Worm (Caenorhabditis elegans) whole organism, mixed stage, embryonic: ENCODE data around the gene srh-88.

Experiments
- M03D4.4 ChIP-seq: sonication (generic microtip); optimal IDR thresholded peaks from 2 replicates; lab custom pipeline; 2017; ENCODE audit warnings: mild to moderate bottlenecking, missing genetic modification characterization, missing compliant biosample characterization
- blmp-1 ChIP-seq: fragments of 150-350 bp; optimal IDR thresholded peaks from 2 replicates; lab custom pipeline; 2014; ENCODE audit warnings: missing biosample characterization, missing genetic modification characterization
- ceh-39 ChIP-seq: fragments of 150-350 bp; optimal IDR thresholded peaks from 2 replicates; lab custom pipeline; 2014; ENCODE audit warnings: missing biosample characterization, missing genetic modification characterization
- ceh-83 ChIP-seq: fragments of 200-800 bp; sonication (Bioruptor generic); optimal IDR thresholded peaks from 2 replicates; lab custom pipeline; 2018; ENCODE audit warnings: mild to moderate bottlenecking, missing genetic modification characterization, missing compliant biosample characterization
- ces-1 ChIP-seq: fragments of 150-350 bp; optimal IDR thresholded peaks from 2 replicates; lab custom pipeline; 2014; ENCODE audit warnings: missing biosample characterization, missing genetic modification reagents, missing genetic modification characterization
- cnd-1 ChIP-seq: fragments of 200-800 bp; sonication (Bioruptor generic); optimal IDR thresholded peaks from 2 replicates; lab custom pipeline; 2018; ENCODE audit warnings: mild to moderate bottlenecking, missing genetic modification characterization, missing compliant biosample characterization
- elt-1 ChIP-seq: sonication (generic microtip); optimal IDR thresholded peaks from 2 replicates; lab custom pipeline; 2017; ENCODE audit warnings: missing genetic modification characterization, mild to moderate bottlenecking, missing compliant biosample characterization, antibody characterized with exemption, moderate library complexity, borderline replicate concordance; ENCODE audit not compliant: insufficient read depth
- elt-3 ChIP-seq: fragments of 150-350 bp; optimal IDR thresholded peaks from 2 replicates; lab custom pipeline; 2014; ENCODE audit warnings: missing biosample characterization, missing genetic modification characterization
- flh-1 ChIP-seq: fragments of 200-800 bp; sonication (Bioruptor generic); optimal IDR thresholded peaks from 2 replicates; lab custom pipeline; 2018; ENCODE audit warnings: mild to moderate bottlenecking, missing genetic modification characterization, moderate library complexity, missing compliant biosample characterization
- ham-2 ChIP-seq: fragments of 200-800 bp; sonication (Bioruptor generic); optimal IDR thresholded peaks from 2 replicates; lab custom pipeline; 2018; ENCODE audit warnings: mild to moderate bottlenecking, missing genetic modification characterization, missing compliant biosample characterization
- hlh-1 ChIP-seq: fragments of 150-350 bp; optimal IDR thresholded peaks from 2 replicates; lab custom pipeline; 2014; ENCODE audit warnings: missing biosample characterization, missing genetic modification reagents, missing genetic modification characterization
- lin-13 ChIP-seq: fragments of 150-350 bp; optimal IDR thresholded peaks from 2 replicates; lab custom pipeline; 2014; ENCODE audit warnings: missing biosample characterization, missing genetic modification characterization
- lin-32 ChIP-seq: fragments of 200-800 bp; sonication (Bioruptor generic); optimal IDR thresholded peaks from 2 replicates; lab custom pipeline; 2018; ENCODE audit warnings: mild to moderate bottlenecking, missing genetic modification characterization, missing compliant biosample characterization
- mab-5 ChIP-seq: fragments of 150-350 bp; optimal IDR thresholded peaks from 2 replicates; lab custom pipeline; 2014; ENCODE audit warnings: missing biosample characterization, missing genetic modification characterization
- nhr-12 ChIP-seq: fragments of 150-350 bp; optimal IDR thresholded peaks from 2 replicates; lab custom pipeline; 2014; ENCODE audit warnings: missing biosample characterization, missing genetic modification characterization
- nhr-2 ChIP-seq: fragments of 150-350 bp; optimal IDR thresholded peaks from 2 replicates; lab custom pipeline; 2014; ENCODE audit warnings: missing biosample characterization, missing genetic modification characterization
- nhr-237 ChIP-seq: fragments of 150-350 bp; optimal IDR thresholded peaks from 2 replicates; lab custom pipeline; 2014; ENCODE audit warnings: missing biosample characterization, missing genetic modification characterization
- nhr-28 ChIP-seq: fragments of 150-350 bp; optimal IDR thresholded peaks from 2 replicates; lab custom pipeline; 2014; ENCODE audit warnings: missing biosample characterization, missing genetic modification characterization
- nhr-76 ChIP-seq: sonication (generic microtip); optimal IDR thresholded peaks from 2 replicates; lab custom pipeline; 2017; ENCODE audit warnings: missing biosample characterization, missing genetic modification characterization
- pha-4 ChIP-seq: fragments of 150-350 bp; optimal IDR thresholded peaks from 2 replicates; lab custom pipeline; 2018; ENCODE audit warnings: missing biosample characterization, missing genetic modification reagents, missing genetic modification characterization
- sem-2 ChIP-seq: fragments of 200-800 bp; sonication (Bioruptor generic); optimal IDR thresholded peaks from 2 replicates; lab custom pipeline; 2018; ENCODE audit warnings: mild to moderate bottlenecking, missing genetic modification characterization, missing compliant biosample characterization
- snpc-4 ChIP-seq: fragments of 150-350 bp; optimal IDR thresholded peaks from 2 replicates; lab custom pipeline; 2014; ENCODE audit warnings: missing biosample characterization, missing genetic modification characterization
- sptf-1 ChIP-seq: sonication (generic microtip); optimal IDR thresholded peaks from 2 replicates; lab custom pipeline; 2017; ENCODE audit warnings: mild to moderate bottlenecking, missing genetic modification characterization, moderate library complexity, missing compliant biosample characterization
- unc-120 ChIP-seq: sonication (generic microtip); optimal IDR thresholded peaks from 2 replicates; lab custom pipeline; 2017; ENCODE audit warnings: missing genetic modification characterization, missing compliant biosample characterization; ENCODE audit not compliant: poor library complexity, severe bottlenecking
- unc-62 ChIP-seq: fragments of 150-350 bp; optimal IDR thresholded peaks from 2 replicates; lab custom pipeline; 2014; ENCODE audit warnings: missing biosample characterization, missing genetic modification reagents, missing genetic modification characterization
- zip-8 ChIP-seq: fragments of 150-350 bp; optimal IDR thresholded peaks from 2 replicates; lab custom pipeline; 2014; ENCODE audit warnings: missing biosample characterization, missing genetic modification characterization
- ztf-11 ChIP-seq: fragments of 150-350 bp; optimal IDR thresholded peaks from 2 replicates; lab custom pipeline; 2014; ENCODE audit warnings: missing biosample characterization, missing genetic modification characterization

Gene srh-88

ce11 chrV:2927553-2927952, 37.1 kb downstream of the srh-88 start, which contains the start of gene C31B8.12:
C31B8.12 (minus strand) TSS chrV:2927653.
- TF ChIP-seq elt-1 (tag; lab: Kevin White, UChicago) (no peak), nhr-237 (tag; lab: Kevin White, UChicago) (no peak), cnd-1 (tag; lab: Kevin White, UChicago) (no peak), zip-8 (tag; lab: Kevin White, UChicago) (no peak), snpc-4 (tag; lab: Kevin White, UChicago) (no peak), ztf-11 (no peak), lin-32 (GFP tag; lab: Kevin White, UChicago) (no peak), blmp-1 (tag; lab: Kevin White, UChicago) (no peak), mab-5 (tag; lab: Kevin White, UChicago) (no peak), nhr-76 (tag; lab: Kevin White, UChicago) (no peak), nhr-12 (tag; lab: Kevin White, UChicago) (no peak), sem-2 (GFP tag; lab: Kevin White, UChicago) (no peak), unc-62 (no peak)

DNA sequence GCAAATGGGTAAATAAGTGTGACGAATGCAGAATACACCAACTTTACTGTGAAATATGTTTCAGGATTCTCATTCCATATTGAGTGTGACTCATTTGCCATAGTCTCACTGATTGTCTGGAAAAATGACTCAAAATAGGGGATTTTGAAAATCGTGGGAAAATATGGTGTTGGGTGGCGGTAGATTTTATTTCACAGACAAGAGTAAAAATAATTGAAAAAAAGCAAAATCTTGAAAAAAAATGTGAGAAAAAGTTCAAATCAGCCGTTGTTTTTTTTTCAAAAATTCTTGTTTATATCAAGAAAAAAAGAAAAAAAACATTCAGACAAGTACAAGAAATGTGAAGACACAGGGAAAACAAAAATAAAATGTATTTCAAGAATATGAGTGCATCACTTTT, 42.1 kb downstream of the srh-88 start, which contains the start of gene srh-38:
srh-38 (minus strand) TSS at position 101 of the 400 bp plus-strand sequence.
- TF ChIP-seq ces-1, result no peak

- TF ChIP-seq hlh-1 (tag; lab: Kevin White, UChicago), result no peak
- TF ChIP-seq ham-2, result no peak
- no peak for TF ChIP-seq ceh-39 (tag; lab: Kevin White, UChicago)
- no peak for TF ChIP-seq ceh-83
- no peak for TF ChIP-seq pha-4 (tag; lab: Kevin White, UChicago)
- no peak for TF ChIP-seq unc-120 (tag; lab: Kevin White, UChicago)
- TF ChIP-seq zip-8 (tag; lab: Kevin White, UChicago), result no peak
- no peak for TF ChIP-seq nhr-12 (tag; lab: Kevin White, UChicago)
- TF ChIP-seq flh-1, result no peak
- no peak for TF ChIP-seq lin-13 (tag; lab: Kevin White, UChicago)
- no peak for TF ChIP-seq cnd-1 (tag; lab: Kevin White, UChicago)
Measured at ce11 chrV:2920125-2920524, 44.6 kb downstream of the srh-88 start.

DNA sequence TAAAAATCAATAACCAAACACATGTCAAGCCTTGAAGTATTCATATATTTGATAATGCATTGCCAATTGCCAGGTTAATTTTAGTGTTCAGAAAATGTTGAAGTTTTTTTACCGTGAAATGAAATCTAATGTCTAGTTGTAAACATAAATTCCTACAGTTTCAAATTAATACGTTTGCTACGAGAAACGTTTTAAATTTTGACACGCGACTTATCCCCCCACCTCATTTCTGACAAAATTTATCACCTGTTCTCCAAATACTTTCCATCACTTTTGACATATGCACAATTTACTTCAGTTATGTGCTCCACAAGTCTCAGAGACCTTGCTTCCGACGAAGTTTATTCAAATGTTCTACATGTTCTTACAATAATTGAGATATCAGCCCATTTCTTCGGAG, 50.7 kb downstream of the srh-88 start, which contains the start of gene srh-146:
srh-146 (plus strand) TSS at position 301 of the 400 bp plus-strand sequence.
- TF ChIP-seq nhr-28 (tag; lab: Kevin White, UChicago) (no peak), mab-5 (tag; lab: Kevin White, UChicago) (no peak), pha-4 (tag; lab: Kevin White, UChicago) (no peak), zip-8 (tag; lab: Kevin White, UChicago) (no peak), nhr-237 (tag; lab: Kevin White, UChicago) (no peak), elt-3 (tag; lab: Kevin White, UChicago) (no peak), sptf-1 (tag; lab: Kevin White, UChicago) (no peak), M03D4.4 (no peak), ceh-83 (no peak), nhr-2 (no peak), nhr-12 (tag; lab: Kevin White, UChicago) (no peak), unc-62 (no peak), unc-120 (tag; lab: Kevin White, UChicago) (no peak), ztf-11 (no peak), flh-1 (no peak)
